Worm (Caenorhabditis elegans) whole organism, midembryonic: ENCODE data around the gene fbxa-73.

Source experiments
- T22C8.4 ChIP-seq: fragments of 200-800 bp; sonication (Bioruptor generic); IDR thresholded peaks from 2 replicates; pipeline ENCODE4 v1.3.6; 2022; ENCODE audit warnings: missing genetic modification characterization, missing compliant biosample characterization
- cog-1 ChIP-seq: sonication (generic microtip); optimal IDR thresholded peaks from 2 replicates; lab custom pipeline; 2016; ENCODE audit warnings: missing genetic modification characterization, missing compliant biosample characterization
- flt-1 ChIP-seq: fragments of 200-800 bp; sonication (Bioruptor generic); IDR thresholded peaks from 2 replicates; pipeline ENCODE4 v1.3.6; 2022; ENCODE audit warnings: missing genetic modification characterization, missing compliant biosample characterization
- klf-2 ChIP-seq: fragments of 200-800 bp; sonication (Bioruptor generic); conservative IDR thresholded peaks from 2 replicates; pipeline ENCODE4 v1.3.6; 2022; ENCODE audit warnings: missing genetic modification reagents, missing genetic modification characterization, missing compliant biosample characterization
- med-1 ChIP-seq: sonication (generic microtip); optimal IDR thresholded peaks from 2 replicates; lab custom pipeline; 2017; ENCODE audit warnings: missing genetic modification characterization, mild to moderate bottlenecking, missing compliant biosample characterization, antibody characterized with exemption, missing genetic modification reagents; ENCODE audit not compliant: insufficient read depth
- ref-1 ChIP-seq: fragments of 200-800 bp; sonication (Bioruptor generic); conservative IDR thresholded peaks from 2 replicates; pipeline ENCODE4 v1.3.6; 2022; ENCODE audit warnings: missing genetic modification reagents, missing genetic modification characterization, missing compliant biosample characterization
- tab-1 ChIP-seq: fragments of 200-800 bp; sonication (Bioruptor generic); IDR thresholded peaks from 2 replicates; pipeline ENCODE4 v1.3.6; 2022; ENCODE audit warnings: missing genetic modification characterization, missing compliant biosample characterization
- ztf-23 ChIP-seq: fragments of 200-800 bp; sonication (Bioruptor generic); IDR thresholded peaks from 2 replicates; pipeline ENCODE4 v1.3.6; 2022; ENCODE audit warnings: missing genetic modification reagents, missing genetic modification characterization, missing compliant biosample characterization
- ztf-29 ChIP-seq: fragments of 200-800 bp; sonication (Bioruptor generic); IDR thresholded peaks from 2 replicates; pipeline ENCODE4 v1.3.6; 2022; ENCODE audit warnings: missing genetic modification reagents, missing genetic modification characterization, missing compliant biosample characterization

fbxa-73 gene

DNA sequence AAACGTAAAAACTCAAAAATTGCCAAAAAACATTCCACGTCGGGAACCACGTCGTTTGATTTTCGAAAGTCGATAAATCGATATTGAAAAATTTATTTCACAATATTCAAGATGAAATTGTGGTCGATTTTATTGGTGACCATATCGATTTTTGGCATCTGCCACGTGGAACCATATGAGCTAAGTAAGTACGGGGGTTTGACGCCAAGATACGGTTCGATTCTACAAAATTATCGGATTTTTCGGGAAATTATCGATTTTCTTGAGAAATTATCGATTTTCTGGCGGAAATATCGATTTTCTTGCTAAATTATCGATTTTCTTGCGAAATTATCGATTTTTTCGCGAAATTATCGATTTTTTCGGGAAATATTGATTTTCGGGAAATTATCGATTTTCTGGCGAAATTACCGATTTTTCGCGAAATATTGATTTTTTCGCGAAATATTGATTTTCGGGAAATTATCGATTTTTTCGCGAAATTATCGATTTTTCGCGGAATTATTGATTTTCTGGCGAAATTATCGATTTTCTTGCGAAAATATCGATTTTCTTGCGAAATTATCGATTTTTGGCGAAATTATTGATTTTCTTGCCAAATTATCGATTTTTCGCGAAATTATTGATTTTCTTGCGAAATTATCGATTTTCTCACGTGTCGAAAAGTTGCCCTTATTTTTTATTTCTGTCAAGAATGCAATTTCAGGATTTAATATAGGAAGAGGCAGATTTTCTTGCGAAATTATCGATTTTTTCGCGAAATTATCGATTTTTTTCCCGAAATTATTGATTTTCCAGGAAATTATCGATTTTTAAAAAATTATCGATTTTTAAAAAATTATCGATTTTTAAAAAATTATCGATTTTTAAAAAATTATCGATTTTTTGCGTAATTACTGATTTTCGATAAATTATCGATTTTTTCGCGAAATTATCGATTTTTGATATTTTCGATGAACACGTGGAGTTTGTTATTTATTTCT is 29.0 kb downstream of the fbxa-73 start, which contains the start of gene Y54F10BM.3:
Gene Y54F10BM.3 (plus strand): TSS at position 51 of the 983 bp plus-strand sequence.
- TF ChIP-seq T22C8.4 (peak; percentile 98), tab-1 (no peak)

ce11 chrIII:2283341-2283847 is 30.1 kb downstream of the fbxa-73 start:
- TF ChIP-seq ztf-23 (no peak), ztf-29 (GFP tag; lab: Robert Waterston, UW) (no peak), T22C8.4 (peak; percentile 97), med-1 (GFP tag; lab: Kevin White, UChicago) (no peak), klf-2 (GFP tag; lab: Robert Waterston, UW) (no peak), cog-1 (tag; lab: Kevin White, UChicago) (no peak)

ce11 chrIII:2288261-2288660 is 35.0 kb downstream of the fbxa-73 start:
- TF ChIP-seq klf-2 (GFP tag; lab: Robert Waterston, UW) (no peak), cog-1 (tag; lab: Kevin White, UChicago) (no peak), med-1 (GFP tag; lab: Kevin White, UChicago) (no peak), ref-1 (GFP tag; lab: Robert Waterston, UW) (no peak), ztf-23 (no peak), ztf-29 (GFP tag; lab: Robert Waterston, UW) (no peak)

DNA sequence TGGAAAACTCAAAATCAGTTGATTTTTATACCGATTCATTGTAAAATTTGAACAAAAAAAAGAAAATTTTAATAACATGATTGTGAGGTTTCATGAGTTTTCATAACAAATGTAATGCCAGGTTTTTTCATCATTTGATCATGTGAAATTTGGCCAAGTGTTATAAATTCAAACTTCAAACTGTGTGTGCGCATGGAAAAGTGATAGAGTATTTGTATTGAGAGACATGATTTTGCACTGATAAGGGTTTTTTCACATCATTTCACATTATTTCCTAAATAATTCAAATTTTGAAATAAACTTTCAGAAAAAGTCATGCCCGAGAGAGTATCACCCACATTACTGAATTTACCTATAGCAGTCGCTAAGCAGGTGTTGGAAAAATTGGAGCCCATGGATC is 37.9 kb downstream of the fbxa-73 start, which contains the start of gene fbxa-219:
Gene fbxa-219 (plus strand): TSS at position 277 of the 400 bp plus-strand sequence.
- TF ChIP-seq ztf-23 (no peak), ref-1 (GFP tag; lab: Robert Waterston, UW) (no peak)

DNA sequence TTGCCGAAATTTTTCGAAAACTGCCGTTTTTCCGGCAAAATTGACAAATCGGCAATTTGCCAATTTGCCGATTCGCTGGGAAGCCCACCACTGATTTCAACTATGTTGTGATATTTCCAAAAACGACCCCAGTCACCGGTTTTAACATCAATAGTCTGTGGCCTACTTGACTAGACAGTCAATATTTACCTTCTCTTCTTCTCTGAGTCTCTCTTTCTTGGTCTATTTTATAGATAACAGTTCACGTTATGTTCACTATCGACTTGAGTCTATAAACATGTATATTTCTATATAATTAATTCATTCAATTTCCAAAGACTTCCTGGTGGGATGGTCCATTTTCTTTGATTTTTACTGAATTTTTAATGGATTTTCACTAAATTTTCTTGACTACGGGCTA is 41.5 kb downstream of the fbxa-73 start:
- no peak for TF ChIP-seq ztf-29 (GFP tag; lab: Robert Waterston, UW)
- no peak for TF ChIP-seq tab-1
- no peak for TF ChIP-seq cog-1 (tag; lab: Kevin White, UChicago)

DNA sequence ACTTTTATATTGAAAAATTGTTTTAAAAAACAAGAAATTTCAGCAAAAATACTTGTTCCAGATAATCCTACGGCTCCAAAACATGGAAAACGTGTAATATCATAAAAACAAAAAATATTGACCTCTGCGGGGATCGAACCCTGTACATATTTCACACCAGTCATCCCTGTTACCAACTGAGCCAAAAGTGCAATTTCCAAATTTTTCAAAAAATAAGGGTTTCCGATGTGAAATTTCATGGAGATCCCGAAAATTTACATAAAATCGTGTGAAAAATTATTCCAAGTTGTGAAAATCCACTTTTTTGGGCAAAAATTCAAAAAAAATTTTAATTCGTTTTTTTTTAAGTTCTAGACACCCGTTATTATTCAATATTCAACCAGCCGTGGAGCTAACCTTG is 50.9 kb downstream of the fbxa-73 start:
- no peak for TF ChIP-seq cog-1 (tag; lab: Kevin White, UChicago)
- TF ChIP-seq ref-1 (GFP tag; lab: Robert Waterston, UW), result no peak
- TF ChIP-seq flt-1 (GFP tag; lab: Robert Waterston, UW), result no peak
